Worm (Caenorhabditis elegans): ENCODE measurements around the gene fbxa-7.

The fbxa-7 gene

ce11 chrIII:2219408-2219807, 31.8 kb downstream of the fbxa-7 start, which contains the start of gene fbxa-12:
Gene fbxa-12 (plus strand): TSS chrIII:2219708.
- TF ChIP-seq flt-1 (GFP tag; IDR thresholded peaks at IDR 0.05) (no peak), tbx-37 (GFP tag; conservative IDR thresholded peaks at IDR 0.05) (no peak), ceh-36 (tag; optimal IDR thresholded peaks at IDR 0.05) (no peak), F13C5.2 (tag; optimal IDR thresholded peaks at IDR 0.05) (no peak), ama-1 (optimal IDR thresholded peaks at IDR 0.05) (no peak), ets-7 (tag; optimal IDR thresholded peaks at IDR 0.05) (no peak), hnd-1 (tag; optimal IDR thresholded peaks at IDR 0.05) (no peak), scrt-1 (GFP tag; IDR thresholded peaks at IDR 0.05) (no peak), B0310.2 (tag; optimal IDR thresholded peaks at IDR 0.05) (no peak), hmg-4 (GFP tag; optimal IDR thresholded peaks at IDR 0.05) (no peak), tbx-11 (GFP tag; IDR thresholded peaks at IDR 0.05) (no peak), ceh-13 (GFP tag; optimal IDR thresholded peaks at IDR 0.05) (no peak), tra-4 (tag; optimal IDR thresholded peaks at IDR 0.05) (no peak), aly-1 (tag; optimal IDR thresholded peaks at IDR 0.05) (no peak), sea-1 (GFP tag; conservative IDR thresholded peaks at IDR 0.05) (no peak), hmbx-1 (tag; optimal IDR thresholded peaks at IDR 0.05) (no peak), pes-1 (GFP tag; IDR thresholded peaks at IDR 0.05) (no peak)

- TF ChIP-seq hmg-4 (GFP tag; optimal IDR thresholded peaks at IDR 0.05) (no peak), tra-4 (tag; optimal IDR thresholded peaks at IDR 0.05) (no peak), ceh-13 (GFP tag; optimal IDR thresholded peaks at IDR 0.05) (no peak), B0310.2 (tag; optimal IDR thresholded peaks at IDR 0.05) (no peak)
Observed at ce11 chrIII:2212343-2212742, 38.9 kb downstream of the fbxa-7 start.

- TF ChIP-seq ama-1 (optimal IDR thresholded peaks at IDR 0.05) (no peak), tbx-11 (GFP tag; IDR thresholded peaks at IDR 0.05) (no peak)
Observed at ce11 chrIII:2211120-2211519, 40.1 kb downstream of the fbxa-7 start, which contains the start of gene C39B5.14. Gene C39B5.14 (plus strand): TSS chrIII:2211420.

ce11 chrIII:2210601-2211000, 40.6 kb downstream of the fbxa-7 start:
- no peak for TF ChIP-seq tbx-37 (GFP tag; conservative IDR thresholded peaks at IDR 0.05)
- no peak for TF ChIP-seq pes-1 (GFP tag; IDR thresholded peaks at IDR 0.05)
- TF ChIP-seq ceh-36 (tag; optimal IDR thresholded peaks at IDR 0.05) = no peak
- TF ChIP-seq F13C5.2 (tag; optimal IDR thresholded peaks at IDR 0.05) = no peak
- no peak for TF ChIP-seq hmg-4 (GFP tag; optimal IDR thresholded peaks at IDR 0.05)
- no peak for TF ChIP-seq ama-1 (optimal IDR thresholded peaks at IDR 0.05)

ce11 chrIII:2207864-2208263, 43.4 kb downstream of the fbxa-7 start, which contains the start of gene C39B5.5:
Gene C39B5.5 (plus strand): TSS chrIII:2208164.
- TF ChIP-seq ets-7 (tag; optimal IDR thresholded peaks at IDR 0.05) (no peak), tbx-37 (GFP tag; conservative IDR thresholded peaks at IDR 0.05) (no peak)

ce11 chrIII:2205155-2205554, 46.1 kb downstream of the fbxa-7 start:
- TF ChIP-seq hmg-4 (GFP tag; optimal IDR thresholded peaks at IDR 0.05) (no peak), tra-4 (tag; optimal IDR thresholded peaks at IDR 0.05) (no peak), ceh-13 (GFP tag; optimal IDR thresholded peaks at IDR 0.05) (no peak), F13C5.2 (tag; optimal IDR thresholded peaks at IDR 0.05) (no peak), hmbx-1 (tag; optimal IDR thresholded peaks at IDR 0.05) (no peak), ama-1 (optimal IDR thresholded peaks at IDR 0.05) (no peak), tbx-37 (GFP tag; conservative IDR thresholded peaks at IDR 0.05) (no peak), ceh-36 (tag; optimal IDR thresholded peaks at IDR 0.05) (no peak), sea-1 (GFP tag; conservative IDR thresholded peaks at IDR 0.05) (no peak)

Measured in whole organism, early embryonic.